Fruit fly (Drosophila melanogaster): ENCODE data around the gene ND-24.

- TF ChIP-seq Myc (optimal IDR thresholded peaks at IDR 0.05) (no peak), insv (optimal IDR thresholded peaks at IDR 0.05) (no peak), h (optimal IDR thresholded peaks at IDR 0.05) (no peak)
These were observed 46.0 kb upstream of the ND-24 start for dm6 chrX:17585892-17586291.

Data from Kc167 (cell line).